Worm (Caenorhabditis elegans) whole organism, L2 larva: Measurements from ENCODE around the gene usip-1.

Experiments
- C34F6.9 ChIP-seq: fragments of 150-350 bp; optimal IDR thresholded peaks from 2 replicates; lab custom pipeline; 2014; ENCODE audit warnings: missing biosample characterization, missing genetic modification characterization
- alr-1 ChIP-seq: fragments of 150-350 bp; optimal IDR thresholded peaks from 2 replicates; lab custom pipeline; 2014; ENCODE audit warnings: missing biosample characterization, missing genetic modification characterization
- ama-1 ChIP-seq: fragments of 150-350 bp; optimal IDR thresholded peaks from 2 replicates; lab custom pipeline; 2018; ENCODE audit warnings: inconsistent platforms
- elt-1 ChIP-seq: fragments of 150-350 bp; optimal IDR thresholded peaks from 2 replicates; lab custom pipeline; 2014; ENCODE audit warnings: missing biosample characterization, missing genetic modification characterization
- elt-3 ChIP-seq: sonication (generic microtip); optimal IDR thresholded peaks from 2 replicates; lab custom pipeline; 2017; ENCODE audit warnings: missing biosample characterization, missing genetic modification characterization
- gmeb-1 ChIP-seq: fragments of 150-350 bp; optimal IDR thresholded peaks from 2 replicates; lab custom pipeline; 2014; ENCODE audit warnings: missing biosample characterization, missing genetic modification characterization
- lin-11 ChIP-seq: fragments of 150-350 bp; sonication (generic microtip); optimal IDR thresholded peaks from 2 replicates; lab custom pipeline; 2014; ENCODE audit warnings: missing biosample characterization, missing genetic modification characterization, inconsistent platforms, mixed read lengths
- lin-13 ChIP-seq: fragments of 150-350 bp; optimal IDR thresholded peaks from 2 replicates; lab custom pipeline; 2014; ENCODE audit warnings: missing biosample characterization, missing genetic modification reagents, missing genetic modification characterization
- lin-39 ChIP-seq: fragments of 150-350 bp; optimal IDR thresholded peaks from 2 replicates; lab custom pipeline; 2014; ENCODE audit warnings: missing biosample characterization, missing genetic modification reagents, missing genetic modification characterization
- mbf-1 ChIP-seq: sonication (generic microtip); optimal IDR thresholded peaks from 2 replicates; lab custom pipeline; 2017; ENCODE audit warnings: missing biosample characterization, missing genetic modification characterization
- nhr-10 ChIP-seq: sonication (generic microtip); optimal IDR thresholded peaks from 2 replicates; lab custom pipeline; 2017; ENCODE audit warnings: missing biosample characterization, missing genetic modification characterization
- nhr-12 ChIP-seq: fragments of 150-350 bp; optimal IDR thresholded peaks from 2 replicates; lab custom pipeline; 2014; ENCODE audit warnings: missing biosample characterization, missing genetic modification characterization
- nhr-129 ChIP-seq: fragments of 150-350 bp; optimal IDR thresholded peaks from 2 replicates; lab custom pipeline; 2014; ENCODE audit warnings: missing biosample characterization, missing genetic modification characterization
- nhr-21 ChIP-seq: fragments of 150-350 bp; optimal IDR thresholded peaks from 2 replicates; lab custom pipeline; 2014; ENCODE audit warnings: missing biosample characterization, missing genetic modification characterization
- nhr-23 ChIP-seq: fragments of 150-350 bp; optimal IDR thresholded peaks from 2 replicates; lab custom pipeline; 2014; ENCODE audit warnings: missing biosample characterization, missing genetic modification reagents, missing genetic modification characterization
- nhr-237 ChIP-seq: fragments of 150-350 bp; optimal IDR thresholded peaks from 2 replicates; lab custom pipeline; 2014; ENCODE audit warnings: missing biosample characterization, missing genetic modification characterization
- nhr-25 ChIP-seq: fragments of 150-350 bp; sonication (generic microtip); optimal IDR thresholded peaks from 3 replicates; lab custom pipeline; 2014; ENCODE audit warnings: missing biosample characterization, missing genetic modification characterization
- peb-1 ChIP-seq: fragments of 150-350 bp; optimal IDR thresholded peaks from 2 replicates; lab custom pipeline; 2014; ENCODE audit warnings: missing biosample characterization, missing genetic modification characterization
- sem-4 ChIP-seq: fragments of 150-350 bp; optimal IDR thresholded peaks from 2 replicates; lab custom pipeline; 2014; ENCODE audit warnings: missing biosample characterization, missing genetic modification reagents, missing genetic modification characterization
- sma-3 ChIP-seq: sonication (generic microtip); optimal IDR thresholded peaks from 2 replicates; lab custom pipeline; 2016; ENCODE audit warnings: missing genetic modification reagents, missing genetic modification characterization, missing compliant biosample characterization
- sma-9 ChIP-seq, 2 experiments: fragments of 150-350 bp in 1 of 2; sonication (generic microtip) in 1 of 2; optimal IDR thresholded peaks; 2 replicates each; lab custom pipeline; 2014 to 2016; ENCODE audit warnings: missing genetic modification characterization in 2 of 2, mild to moderate bottlenecking in 1 of 2, missing biosample characterization in 1 of 2, missing compliant biosample characterization in 1 of 2, missing genetic modification reagents in 1 of 2, moderate library complexity in 1 of 2
- unc-55 ChIP-seq: fragments of 150-350 bp; sonication (generic microtip); optimal IDR thresholded peaks from 3 replicates; lab custom pipeline; 2014; ENCODE audit warnings: missing biosample characterization, missing genetic modification reagents, missing genetic modification characterization
- unc-62 ChIP-seq: fragments of 150-350 bp; optimal IDR thresholded peaks from 2 replicates; lab custom pipeline; 2014; ENCODE audit warnings: missing biosample characterization, missing genetic modification reagents, missing genetic modification characterization
- ztf-1 ChIP-seq: fragments of 200-800 bp; sonication (Bioruptor generic); conservative IDR thresholded peaks from 2 replicates; pipeline ENCODE4 v1.3.6; 2022; ENCODE audit warnings: missing genetic modification characterization, missing compliant biosample characterization
- ztf-4 ChIP-seq: fragments of 150-350 bp; optimal IDR thresholded peaks from 2 replicates; lab custom pipeline; 2014; ENCODE audit warnings: missing biosample characterization, missing genetic modification characterization

Gene usip-1

ce11 chrV:12140625-12141024, 43.4 kb downstream of the usip-1 start, which contains the start of gene C27A7.3:
C27A7.3 (plus strand) TSS chrV:12140925.
- TF ChIP-seq nhr-23 (no peak), sma-9 (GFP tag; optimal IDR thresholded peaks at IDR 0.05; lab: Kevin White, UChicago) (no peak), sma-9 (tag; optimal IDR thresholded peaks at IDR 0.05; lab: Kevin White, UChicago) (no peak), elt-3 (no peak), nhr-129 (tag; lab: Kevin White, UChicago) (no peak), sem-4 (no peak), nhr-12 (tag; lab: Kevin White, UChicago) (no peak), lin-13 (GFP tag; lab: Kevin White, UChicago) (no peak), nhr-21 (tag; lab: Kevin White, UChicago) (no peak), ztf-1 (GFP tag; lab: Robert Waterston, UW) (no peak), alr-1 (tag; lab: Kevin White, UChicago) (no peak), nhr-237 (tag; lab: Kevin White, UChicago) (no peak), ama-1 (lab: Kevin White, UChicago) (no peak), C34F6.9 (tag; lab: Kevin White, UChicago) (no peak), unc-55 (GFP tag; lab: Kevin White, UChicago) (no peak), gmeb-1 (tag; lab: Kevin White, UChicago) (no peak), nhr-25 (tag; lab: Kevin White, UChicago) (no peak), sma-3 (GFP tag; lab: Kevin White, UChicago) (no peak), mbf-1 (tag; lab: Kevin White, UChicago) (no peak), nhr-10 (tag; lab: Kevin White, UChicago) (no peak), peb-1 (tag; lab: Kevin White, UChicago) (no peak)

ce11 chrV:12137942-12138341, 46.1 kb downstream of the usip-1 start:
- TF ChIP-seq lin-39 (no peak), nhr-10 (tag; lab: Kevin White, UChicago) (no peak), gmeb-1 (tag; lab: Kevin White, UChicago) (no peak), unc-62 (GFP tag; lab: Kevin White, UChicago) (no peak), ztf-4 (tag; lab: Kevin White, UChicago) (no peak), C34F6.9 (tag; lab: Kevin White, UChicago) (no peak), elt-1 (tag; lab: Kevin White, UChicago) (no peak), lin-11 (tag; lab: Kevin White, UChicago) (no peak)
